Worm (Caenorhabditis elegans) whole organism, young adult: ENCODE data around the gene ZK105.13.

Experiments used
- B0035.1 ChIP-seq: sonication (generic microtip); optimal IDR thresholded peaks from 2 replicates; lab custom pipeline; 2016; ENCODE audit warnings: missing genetic modification characterization, mild to moderate bottlenecking, missing compliant biosample characterization, missing genotype, missing genetic modification reagents
- B0261.1 ChIP-seq: sonication (generic microtip); optimal IDR thresholded peaks from 2 replicates; lab custom pipeline; 2016; ENCODE audit warnings: mild to moderate bottlenecking, missing genetic modification characterization, moderate library complexity, missing compliant biosample characterization
- B0336.3 ChIP-seq: fragments of 200-800 bp; sonication (Bioruptor generic); IDR thresholded peaks from 2 replicates; pipeline ENCODE4 v1.3.6; 2022; ENCODE audit warnings: missing genetic modification characterization, missing compliant biosample characterization
- C06A6.2 ChIP-seq: fragments of 200-800 bp; sonication (Bioruptor generic); conservative IDR thresholded peaks from 2 replicates; pipeline ENCODE4 v1.3.6; 2022; ENCODE audit warnings: missing genetic modification characterization, missing compliant biosample characterization
- F22D6.2 ChIP-seq: sonication (generic microtip); optimal IDR thresholded peaks from 2 replicates; lab custom pipeline; 2016; ENCODE audit warnings: mild to moderate bottlenecking, missing genetic modification characterization, missing compliant biosample characterization
- F23B12.7 ChIP-seq: sonication (generic microtip); optimal IDR thresholded peaks from 2 replicates; lab custom pipeline; 2017; ENCODE audit warnings: missing genetic modification characterization, mild to moderate bottlenecking, missing compliant biosample characterization, antibody characterized with exemption, moderate library complexity; ENCODE audit not compliant: insufficient read depth
- F33H1.4 ChIP-seq: fragments of 200-800 bp; sonication (Bioruptor generic); IDR thresholded peaks from 2 replicates; pipeline ENCODE4 v1.3.6; 2022; ENCODE audit warnings: missing genetic modification reagents, missing genetic modification characterization, missing compliant biosample characterization
- F39B2.1 ChIP-seq: fragments of 200-800 bp; sonication (Bioruptor generic); IDR thresholded peaks from 2 replicates; pipeline ENCODE4 v1.3.6; 2022; ENCODE audit warnings: missing genetic modification reagents, missing genetic modification characterization, missing compliant biosample characterization
- F49E8.2 ChIP-seq: sonication (generic microtip); optimal IDR thresholded peaks from 3 replicates; lab custom pipeline; 2017; ENCODE audit warnings: missing genetic modification characterization, mild to moderate bottlenecking, missing compliant biosample characterization, antibody characterized with exemption, moderate library complexity; ENCODE audit not compliant: insufficient read depth
- F57A8.1 ChIP-seq: fragments of 200-800 bp; sonication (Bioruptor generic); optimal IDR thresholded peaks from 2 replicates; lab custom pipeline; 2018; ENCODE audit warnings: mild to moderate bottlenecking, missing genetic modification characterization, moderate library complexity, missing compliant biosample characterization
- K11D2.4 ChIP-seq: fragments of 200-800 bp; sonication (Bioruptor generic); IDR thresholded peaks from 2 replicates; pipeline ENCODE4 v1.3.6; 2022; ENCODE audit warnings: missing genetic modification reagents, missing genetic modification characterization, missing compliant biosample characterization
- T26A5.8 ChIP-seq: sonication (generic microtip); optimal IDR thresholded peaks from 2 replicates; lab custom pipeline; 2016; ENCODE audit warnings: missing genetic modification characterization, missing compliant biosample characterization
- Y53F4B.3 ChIP-seq: fragments of 200-800 bp; sonication (Bioruptor generic); IDR thresholded peaks from 2 replicates; pipeline ENCODE4 v1.3.6; 2022; ENCODE audit warnings: missing genetic modification reagents, missing genetic modification characterization, missing compliant biosample characterization
- Y67H2A.10 ChIP-seq: fragments of 200-800 bp; sonication (Bioruptor generic); conservative IDR thresholded peaks from 2 replicates; pipeline ENCODE4 v1.3.6; 2022; ENCODE audit warnings: missing genetic modification reagents, missing genetic modification characterization, missing compliant biosample characterization
- Y95B8A.8 ChIP-seq: fragments of 200-800 bp; sonication (Bioruptor generic); IDR thresholded peaks from 2 replicates; pipeline ENCODE4 v1.3.6; 2022; ENCODE audit warnings: missing genetic modification reagents, missing genetic modification characterization, missing compliant biosample characterization
- akir-1 ChIP-seq: fragments of 200-800 bp; sonication (Bioruptor generic); optimal IDR thresholded peaks from 2 replicates; lab custom pipeline; 2018; ENCODE audit warnings: mild to moderate bottlenecking, missing genetic modification characterization, moderate library complexity, missing compliant biosample characterization
- athp-1 ChIP-seq: sonication (generic microtip); optimal IDR thresholded peaks from 2 replicates; lab custom pipeline; 2017; ENCODE audit warnings: mild to moderate bottlenecking, missing genetic modification characterization, missing compliant biosample characterization
- attf-3 ChIP-seq: fragments of 200-800 bp; sonication (Bioruptor generic); conservative IDR thresholded peaks from 2 replicates; pipeline ENCODE4 v1.3.6; 2022; ENCODE audit warnings: missing genetic modification reagents, missing genetic modification characterization, missing compliant biosample characterization
- ccch-3 ChIP-seq: fragments of 200-800 bp; sonication (Bioruptor generic); optimal IDR thresholded peaks from 2 replicates; lab custom pipeline; 2018; ENCODE audit warnings: mild to moderate bottlenecking, missing genetic modification characterization, missing compliant biosample characterization
- cebp-1 ChIP-seq, 2 experiments: fragments of 200-800 bp in 1 of 2; sonication (Bioruptor generic) in 1 of 2; sonication (generic microtip) in 1 of 2; IDR thresholded peaks in 1 of 2; optimal IDR thresholded peaks in 1 of 2; 2 replicates each; pipeline versions ENCODE4 v1.3.6 to Lab custom; 2017 to 2022; ENCODE audit warnings: missing compliant biosample characterization in 2 of 2, missing genetic modification characterization in 2 of 2, mild to moderate bottlenecking in 1 of 2, missing genetic modification reagents in 1 of 2, moderate library complexity in 1 of 2
- cebp-2 ChIP-seq: fragments of 200-800 bp; sonication (Bioruptor generic); IDR thresholded peaks from 2 replicates; pipeline ENCODE4 v1.3.6; 2022; ENCODE audit warnings: missing genetic modification characterization, missing compliant biosample characterization
- ceh-58 ChIP-seq: fragments of 200-800 bp; sonication (Bioruptor generic); IDR thresholded peaks from 2 replicates; pipeline ENCODE4 v1.3.6; 2022; ENCODE audit warnings: missing genetic modification characterization, missing compliant biosample characterization
- ceh-79 ChIP-seq: sonication (generic microtip); optimal IDR thresholded peaks from 2 replicates; lab custom pipeline; 2017; ENCODE audit warnings: mild to moderate bottlenecking, missing genetic modification characterization, missing compliant biosample characterization
- dox-1 ChIP-seq: fragments of 200-800 bp; sonication (Bioruptor generic); IDR thresholded peaks from 2 replicates; pipeline ENCODE4 v1.3.6; 2022; ENCODE audit warnings: missing genetic modification reagents, missing genetic modification characterization, missing compliant biosample characterization
- dpff-1 ChIP-seq: sonication (generic microtip); optimal IDR thresholded peaks from 2 replicates; lab custom pipeline; 2017; ENCODE audit warnings: mild to moderate bottlenecking, missing genetic modification characterization, missing compliant biosample characterization
- efl-1 ChIP-seq: fragments of 150-350 bp; optimal IDR thresholded peaks from 2 replicates; lab custom pipeline; 2014; ENCODE audit warnings: missing biosample characterization, missing genetic modification reagents, missing genetic modification characterization
- him-1 ChIP-seq: sonication (generic microtip); optimal IDR thresholded peaks from 2 replicates; lab custom pipeline; 2016; ENCODE audit warnings: missing genotype, missing genetic modification reagents, missing genetic modification characterization, missing compliant biosample characterization
- hlh-26 ChIP-seq: fragments of 200-800 bp; sonication (Bioruptor generic); conservative IDR thresholded peaks from 2 replicates; pipeline ENCODE4 v1.3.6; 2022; ENCODE audit warnings: missing genetic modification reagents, missing genetic modification characterization, missing compliant biosample characterization
- hmg-1.2 ChIP-seq: fragments of 200-800 bp; sonication (Bioruptor generic); IDR thresholded peaks from 2 replicates; pipeline ENCODE4 v1.3.6; 2022; ENCODE audit warnings: missing genetic modification reagents, missing genetic modification characterization, missing compliant biosample characterization
- hmg-20 ChIP-seq: fragments of 200-800 bp; sonication (Bioruptor generic); IDR thresholded peaks from 2 replicates; pipeline ENCODE4 v1.3.6; 2022; ENCODE audit warnings: missing genetic modification reagents, missing genetic modification characterization, missing compliant biosample characterization
- lin-35 ChIP-seq, 3 experiments: fragments of 150-350 bp in 2 of 3; sonication (generic microtip) in 1 of 3; optimal IDR thresholded peaks; 2 replicates each; lab custom pipeline; 2014 to 2018; ENCODE audit warnings: missing biosample characterization in 3 of 3, missing genetic modification characterization in 3 of 3, missing genetic modification reagents in 3 of 3
- lsy-27 ChIP-seq: sonication (generic microtip); optimal IDR thresholded peaks from 2 replicates; lab custom pipeline; 2017; ENCODE audit warnings: missing genetic modification characterization, mild to moderate bottlenecking, missing compliant biosample characterization, antibody characterized with exemption, missing genotype, borderline replicate concordance; ENCODE audit not compliant: insufficient read depth
- madf-3 ChIP-seq: fragments of 200-800 bp; sonication (Bioruptor generic); IDR thresholded peaks from 2 replicates; pipeline ENCODE4 v1.3.6; 2022; ENCODE audit warnings: missing genetic modification reagents, missing genetic modification characterization, missing compliant biosample characterization
- madf-6 ChIP-seq: fragments of 200-800 bp; sonication (Bioruptor generic); IDR thresholded peaks from 2 replicates; pipeline ENCODE4 v1.3.6; 2022; ENCODE audit warnings: missing genetic modification reagents, missing genetic modification characterization, missing compliant biosample characterization
- madf-8 ChIP-seq: fragments of 200-800 bp; sonication (Bioruptor generic); conservative IDR thresholded peaks from 2 replicates; pipeline ENCODE4 v1.3.6; 2022; ENCODE audit warnings: missing genetic modification reagents, missing genetic modification characterization, missing compliant biosample characterization
- mcd-1 ChIP-seq: fragments of 200-800 bp; sonication (Bioruptor generic); IDR thresholded peaks from 2 replicates; pipeline ENCODE4 v1.3.6; 2022; ENCODE audit warnings: missing genetic modification reagents, missing genetic modification characterization, missing compliant biosample characterization
- nfya-2 ChIP-seq: fragments of 200-800 bp; sonication (Bioruptor generic); IDR thresholded peaks from 2 replicates; pipeline ENCODE4 v1.3.6; 2022; ENCODE audit warnings: missing genetic modification reagents, missing genetic modification characterization, missing compliant biosample characterization
- nhr-120 ChIP-seq: fragments of 200-800 bp; sonication (Bioruptor generic); IDR thresholded peaks from 2 replicates; pipeline ENCODE4 v1.3.6; 2022; ENCODE audit warnings: missing genetic modification characterization, missing compliant biosample characterization
- nhr-179 ChIP-seq: sonication (generic microtip); optimal IDR thresholded peaks from 2 replicates; lab custom pipeline; 2016; ENCODE audit warnings: mild to moderate bottlenecking, missing genetic modification characterization, missing compliant biosample characterization
- nhr-80 ChIP-seq: sonication (generic microtip); optimal IDR thresholded peaks from 2 replicates; lab custom pipeline; 2016; ENCODE audit warnings: missing genetic modification characterization, missing compliant biosample characterization
- nhr-90 ChIP-seq: sonication (generic microtip); optimal IDR thresholded peaks from 2 replicates; lab custom pipeline; 2016; ENCODE audit warnings: missing genotype, mild to moderate bottlenecking, missing genetic modification characterization, missing compliant biosample characterization
- pha-4 ChIP-seq: fragments of 150-350 bp; sonication (generic microtip); optimal IDR thresholded peaks from 2 replicates; lab custom pipeline; 2014; ENCODE audit warnings: missing biosample characterization, missing genetic modification reagents, missing genetic modification characterization
- rec-8 ChIP-seq, 2 experiments: sonication (generic microtip); optimal IDR thresholded peaks; 2 replicates each; lab custom pipeline; 2016; ENCODE audit warnings: mild to moderate bottlenecking in 2 of 2, missing genetic modification characterization in 2 of 2, missing genetic modification reagents in 2 of 2, missing genotype in 2 of 2, missing biosample characterization in 1 of 2, missing compliant biosample characterization in 1 of 2, moderate library complexity in 1 of 2
- rpc-1 ChIP-seq, 2 experiments: fragments of 150-350 bp in 1 of 2; sonication (generic microtip) in 1 of 2; optimal IDR thresholded peaks; 2 replicates each; lab custom pipeline; 2014 to 2018; ENCODE audit warnings: missing biosample characterization in 1 of 2, missing genetic modification characterization in 1 of 2, missing genetic modification reagents in 1 of 2, missing genotype in 1 of 2
- sptf-2 ChIP-seq: fragments of 200-800 bp; sonication (Bioruptor generic); optimal IDR thresholded peaks from 2 replicates; lab custom pipeline; 2018; ENCODE audit warnings: mild to moderate bottlenecking, missing genetic modification characterization, missing compliant biosample characterization
- tbp1 ChIP-seq: fragments of 200-800 bp; sonication (Bioruptor generic); optimal IDR thresholded peaks from 2 replicates; lab custom pipeline; 2018; ENCODE audit warnings: mild to moderate bottlenecking, missing genetic modification characterization, missing compliant biosample characterization
- tbx-9 ChIP-seq: sonication (generic microtip); optimal IDR thresholded peaks from 2 replicates; lab custom pipeline; 2016; ENCODE audit warnings: borderline replicate concordance, missing genetic modification characterization, inconsistent platforms, missing compliant biosample characterization
- ztf-3 ChIP-seq: fragments of 200-800 bp; sonication (Bioruptor generic); optimal IDR thresholded peaks from 2 replicates; lab custom pipeline; 2018; ENCODE audit warnings: mild to moderate bottlenecking, missing genetic modification characterization, missing compliant biosample characterization

Gene ZK105.13

DNA sequence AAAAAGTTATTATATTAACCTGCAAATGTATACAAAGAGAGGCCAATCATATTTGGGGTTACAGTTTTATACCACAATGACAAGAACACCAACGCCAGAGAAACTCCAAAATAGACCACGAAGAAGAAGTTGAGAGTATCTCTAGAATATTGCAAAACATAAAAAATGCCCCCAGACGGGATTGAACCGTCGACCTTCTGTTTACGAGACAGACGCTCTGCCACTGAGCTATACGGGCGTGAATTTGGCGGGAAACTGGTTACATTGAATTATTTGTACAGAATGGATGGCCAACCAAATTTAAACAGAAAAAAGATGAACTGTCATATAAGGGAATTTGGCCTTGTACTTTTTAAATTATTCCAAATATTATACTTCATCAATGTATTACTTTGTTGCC, 17.5 kb upstream of the ZK105.13 start:
- TF ChIP-seq B0035.1 (tag; lab: Kevin White, UChicago): no peak
- peak; percentile 44; the same call in 1 of the 2 replicates for TF ChIP-seq madf-6 (GFP tag; lab: Robert Waterston, UW)
- peak; percentile 35 for TF ChIP-seq nhr-90 (tag; lab: Kevin White, UChicago)
- TF ChIP-seq F22D6.2: no peak
- no peak for TF ChIP-seq ccch-3
- no peak for TF ChIP-seq cebp-1 (GFP tag; IDR thresholded peaks at IDR 0.05; lab: Robert Waterston, UW)
- TF ChIP-seq cebp-1 (tag; optimal IDR thresholded peaks at IDR 0.05; lab: Kevin White, UChicago): peak; percentile 47
- TF ChIP-seq cebp-2: no peak
- TF ChIP-seq F23B12.7 (tag; lab: Kevin White, UChicago): peak; percentile 5
- peak; percentile 54 for TF ChIP-seq rpc-1 (optimal IDR thresholded peaks at IDR 0.05; lab: Kevin White, UChicago)
- TF ChIP-seq rpc-1 (tag; optimal IDR thresholded peaks at IDR 0.05; lab: Kevin White, UChicago): peak; percentile 74
- peak; percentile 76 for TF ChIP-seq B0261.1
- no peak for TF ChIP-seq pha-4 (tag; lab: Kevin White, UChicago)
- no peak for TF ChIP-seq Y53F4B.3 (GFP tag; lab: Robert Waterston, UW)
- no peak for TF ChIP-seq rec-8 (tag; optimal IDR thresholded peaks at IDR 0.05; lab: Kevin White, UChicago)
- peak; percentile 8; the same call in 1 of the 2 replicates for TF ChIP-seq F33H1.4
- TF ChIP-seq efl-1: no peak
- 0 out of 2 replicates have a peak, but pooled peaks have one; percentile 18 for TF ChIP-seq B0336.3 (GFP tag; lab: Robert Waterston, UW)
- no peak for TF ChIP-seq C06A6.2 (GFP tag; lab: Robert Waterston, UW)
- TF ChIP-seq Y67H2A.10 (GFP tag; lab: Robert Waterston, UW): no peak
- TF ChIP-seq F39B2.1 (GFP tag; lab: Robert Waterston, UW): no peak
- no peak for TF ChIP-seq nhr-120
- TF ChIP-seq lin-35 (GFP tag; optimal IDR thresholded peaks at IDR 0.05; lab: Kevin White, UChicago): no peak
- no peak for TF ChIP-seq nhr-80 (tag; lab: Kevin White, UChicago)
- TF ChIP-seq F49E8.2 (tag; lab: Kevin White, UChicago): no peak
- peak; percentile 42; the same call in 1 of the 2 replicates for TF ChIP-seq hmg-1.2
- TF ChIP-seq T26A5.8 (tag; lab: Kevin White, UChicago): no peak
- TF ChIP-seq attf-3 (GFP tag; lab: Robert Waterston, UW): no peak
- TF ChIP-seq lsy-27 (tag; lab: Kevin White, UChicago): no peak
- TF ChIP-seq him-1 (tag; lab: Kevin White, UChicago): peak; percentile 28
- peak; percentile 86 for TF ChIP-seq tbp1 (GFP tag; lab: Kevin White, UChicago)
- no peak for TF ChIP-seq sptf-2
- TF ChIP-seq ceh-58 (GFP tag; lab: Robert Waterston, UW): no peak
- TF ChIP-seq nfya-2 (GFP tag; lab: Robert Waterston, UW): no peak
- TF ChIP-seq Y95B8A.8 (GFP tag; lab: Robert Waterston, UW): no peak
- TF ChIP-seq nhr-179 (tag; lab: Kevin White, UChicago): no peak
- TF ChIP-seq athp-1: no peak
- TF ChIP-seq mcd-1: no peak
- no peak for TF ChIP-seq F57A8.1 (GFP tag; lab: Kevin White, UChicago)
- TF ChIP-seq ztf-3 (GFP tag; lab: Kevin White, UChicago): no peak
- TF ChIP-seq ceh-79 (tag; lab: Kevin White, UChicago): no peak
- no peak for TF ChIP-seq madf-3 (GFP tag; lab: Robert Waterston, UW)
- TF ChIP-seq dox-1 (GFP tag; lab: Robert Waterston, UW): peak; percentile 45; the same call in 1 of the 2 replicates
- no peak for TF ChIP-seq K11D2.4 (GFP tag; lab: Robert Waterston, UW)
- TF ChIP-seq madf-8 (GFP tag; lab: Robert Waterston, UW): no peak
- no peak for TF ChIP-seq akir-1
- TF ChIP-seq hlh-26 (GFP tag; lab: Robert Waterston, UW): no peak
- TF ChIP-seq tbx-9 (tag; lab: Kevin White, UChicago): no peak
- no peak for TF ChIP-seq hmg-20 (GFP tag; lab: Robert Waterston, UW)
- no peak for TF ChIP-seq dpff-1 (tag; lab: Kevin White, UChicago)
